Fruit fly (Drosophila melanogaster): ENCODE results near the gene CG11889.

Gene CG11889

DNA sequence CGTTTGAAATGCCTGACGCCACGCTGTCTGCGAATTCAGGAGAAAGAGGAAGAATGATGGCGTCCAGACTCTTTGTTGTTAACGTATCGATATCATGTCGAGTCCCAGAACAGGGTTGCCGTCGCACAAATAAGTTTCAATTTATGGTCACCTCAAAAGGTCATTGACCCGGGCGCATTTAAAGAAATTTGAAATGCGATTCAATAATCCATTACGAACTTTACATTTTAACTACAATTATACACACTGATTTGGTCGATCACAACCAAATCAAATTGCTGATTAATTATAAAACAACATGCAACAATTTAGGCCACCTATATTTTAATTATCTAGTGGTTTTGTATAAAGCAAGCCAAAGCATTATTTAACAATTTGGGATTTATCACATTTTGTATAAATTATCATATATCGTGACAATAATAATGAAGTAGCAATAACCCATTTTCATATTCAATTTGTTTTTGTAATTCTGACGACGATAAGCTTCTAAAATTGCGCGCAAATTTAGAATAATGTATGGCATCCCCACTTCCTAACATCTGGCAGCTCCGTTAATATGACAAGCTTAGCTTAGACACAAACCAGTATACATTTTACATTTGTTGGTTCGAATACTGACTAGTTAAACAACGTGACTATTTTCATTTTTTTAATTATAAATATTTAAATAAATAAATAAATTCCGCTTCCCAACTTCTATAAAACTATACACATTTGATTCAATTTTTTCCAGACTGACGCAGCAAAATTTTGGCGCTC, 24.8 kb upstream of the CG11889 start, which contains the start of gene bam (continued):
- TF ChIP-seq CG15601 (tag; optimal IDR thresholded peaks at IDR 0.05): peak; percentile 22
- peak; percentile 64 for TF ChIP-seq CoRest (tag; optimal IDR thresholded peaks at IDR 0.05)
- TF ChIP-seq insv (GFP tag; optimal IDR thresholded peaks at IDR 0.05): peak in 1 of 2 experiments; percentile 46
- no peak for TF ChIP-seq Fer3 (tag; optimal IDR thresholded peaks at IDR 0.05)
- TF ChIP-seq CG12299 (tag; optimal IDR thresholded peaks at IDR 0.05): no peak
- TF ChIP-seq HLH3B (GFP tag; IDR thresholded peaks at IDR 0.05): no peak
- peak; percentile 27 for TF ChIP-seq CG13894 (tag; optimal IDR thresholded peaks at IDR 0.05)
- peak; percentile 97 for TF ChIP-seq Dp (GFP tag; optimal IDR thresholded peaks at IDR 0.05)
- 0 out of 2 replicates have a peak, but pooled peaks have one; percentile 32 for TF ChIP-seq Dref (GFP tag; IDR thresholded peaks at IDR 0.05)
- no peak for TF ChIP-seq jigr1 (GFP tag; IDR thresholded peaks at IDR 0.05)
- no peak for TF ChIP-seq Elba2 (GFP tag; optimal IDR thresholded peaks at IDR 0.05)
- TF ChIP-seq CG16815 (GFP tag; optimal IDR thresholded peaks at IDR 0.05): no peak
- no peak for TF ChIP-seq CG3065 (GFP tag; optimal IDR thresholded peaks at IDR 0.05)
- TF ChIP-seq ham (GFP tag; IDR thresholded peaks at IDR 0.05): no peak
- TF ChIP-seq unc-4 (GFP tag; IDR thresholded peaks at IDR 0.05; ENCODE audit: partially characterized antibody): 0 out of 2 replicates have a peak, but pooled peaks have one; percentile 20
- no peak for TF ChIP-seq Ada2b (GFP tag; IDR thresholded peaks at IDR 0.05)
- TF ChIP-seq Eip74EF (GFP tag; optimal IDR thresholded peaks at IDR 0.05): no peak
- peak; percentile 76 for TF ChIP-seq CTCF (GFP tag; optimal IDR thresholded peaks at IDR 0.05)
- no peak for TF ChIP-seq zf30C (GFP tag; optimal IDR thresholded peaks at IDR 0.05)
- TF ChIP-seq dimm (GFP tag; IDR thresholded peaks at IDR 0.05): no peak
- TF ChIP-seq CG11093 (GFP tag; IDR thresholded peaks at IDR 0.05): no peak
- no peak for TF ChIP-seq CG31388 (GFP tag; optimal IDR thresholded peaks at IDR 0.05)
- TF ChIP-seq Gug (GFP tag; IDR thresholded peaks at IDR 0.05): no peak
- no peak for TF ChIP-seq ci (GFP tag; IDR thresholded peaks at IDR 0.05)
- no peak for TF ChIP-seq slp2 (GFP tag; optimal IDR thresholded peaks at IDR 0.05)
- TF ChIP-seq Dfd (GFP tag; optimal IDR thresholded peaks at IDR 0.05): no peak
- no peak for TF ChIP-seq HLHmδ (GFP tag; optimal IDR thresholded peaks at IDR 0.05)
- TF ChIP-seq CG6175 (GFP tag; IDR thresholded peaks at IDR 0.05): no peak
- TF ChIP-seq maf-S (GFP tag; optimal IDR thresholded peaks at IDR 0.05): no peak
- peak; percentile 54; the same call in 2 of the 3 replicates for TF ChIP-seq knrl (GFP tag; IDR thresholded peaks at IDR 0.05; ENCODE audit: partially characterized antibody)
- no peak for TF ChIP-seq Dbx (GFP tag; IDR thresholded peaks at IDR 0.05)
- TF ChIP-seq Vsx1 (GFP tag; optimal IDR thresholded peaks at IDR 0.05): no peak
- TF ChIP-seq CG5245 (GFP tag; optimal IDR thresholded peaks at IDR 0.05): no peak
- TF ChIP-seq Fer2 (tag; optimal IDR thresholded peaks at IDR 0.05): no peak
- TF ChIP-seq Six4 (GFP tag; optimal IDR thresholded peaks at IDR 0.05): no peak
- no peak for TF ChIP-seq CG1233 (GFP tag; optimal IDR thresholded peaks at IDR 0.05)
- peak; percentile 83 for TF ChIP-seq stwl (tag; optimal IDR thresholded peaks at IDR 0.05)
- TF ChIP-seq HmgZ (tag; optimal IDR thresholded peaks at IDR 0.05): peak; percentile 67
- no peak for TF ChIP-seq cas (GFP tag; IDR thresholded peaks at IDR 0.05)
- TF ChIP-seq tap (tag; optimal IDR thresholded peaks at IDR 0.05): peak; percentile 14
- no peak for TF ChIP-seq pros (GFP tag; optimal IDR thresholded peaks at IDR 0.05)
- TF ChIP-seq CG8765 (GFP tag; IDR thresholded peaks at IDR 0.05): no peak
- no peak for TF ChIP-seq CG11504 (tag; optimal IDR thresholded peaks at IDR 0.05)
- TF ChIP-seq gsb (GFP tag; IDR thresholded peaks at IDR 0.05): no peak
- TF ChIP-seq CG14441 (GFP tag; IDR thresholded peaks at IDR 0.05): no peak
- no peak for TF ChIP-seq CG15269 (tag; optimal IDR thresholded peaks at IDR 0.05)
- peak; percentile 81 for TF ChIP-seq pzg (GFP tag; optimal IDR thresholded peaks at IDR 0.05)
- TF ChIP-seq Hr51 (GFP tag; optimal IDR thresholded peaks at IDR 0.05): no peak
- TF ChIP-seq CG11456 (GFP tag; IDR thresholded peaks at IDR 0.05): no peak
- TF ChIP-seq NFAT (GFP tag; IDR thresholded peaks at IDR 0.05): no peak
